Worm (Caenorhabditis elegans): Measurements from ENCODE around the gene cct-1.

cct-1 gene

DNA sequence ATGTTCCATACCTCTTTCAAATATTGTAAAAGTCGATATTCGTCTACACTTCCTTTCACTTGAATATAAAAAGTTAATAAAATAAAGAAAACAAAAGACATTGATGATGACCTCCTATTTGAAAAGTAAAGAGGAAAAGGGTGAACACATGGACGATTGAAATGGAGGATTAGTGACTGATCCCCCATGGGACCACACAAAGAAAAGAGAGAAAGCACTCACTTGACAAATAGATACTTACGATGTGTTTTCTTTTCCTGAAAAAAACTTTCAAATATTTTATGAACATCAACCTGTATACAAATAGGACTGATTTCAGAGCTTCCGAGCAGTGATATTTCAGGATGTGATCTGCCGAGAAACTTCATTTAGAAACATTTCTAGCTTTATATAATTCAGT, 8.1 kb upstream of the cct-1 start, which contains the start of gene acr-14:
Gene acr-14 (minus strand): TSS at position 101 of the 400 bp plus-strand sequence.
- TF ChIP-seq hlh-4 (tag; optimal IDR thresholded peaks at IDR 0.05), result no peak
- no peak for TF ChIP-seq hlh-17 (GFP tag; optimal IDR thresholded peaks at IDR 0.05; ENCODE audit: borderline replicate concordance)
- no peak for TF ChIP-seq rnt-1 (tag; optimal IDR thresholded peaks at IDR 0.05)
- TF ChIP-seq lin-14 (GFP tag; optimal IDR thresholded peaks at IDR 0.05), result no peak
- TF ChIP-seq ceh-90 (tag; optimal IDR thresholded peaks at IDR 0.05), result no peak
- TF ChIP-seq unc-62 (GFP tag; optimal IDR thresholded peaks at IDR 0.05), result no peak
- TF ChIP-seq aha-1 (tag; optimal IDR thresholded peaks at IDR 0.05), result no peak
- no peak for TF ChIP-seq Y116A8C.19 (tag; optimal IDR thresholded peaks at IDR 0.05; ENCODE audit: borderline replicate concordance)
- no peak for TF ChIP-seq alr-1 (tag; optimal IDR thresholded peaks at IDR 0.05; ENCODE audit: borderline replicate concordance)
- TF ChIP-seq lin-13 (GFP tag; optimal IDR thresholded peaks at IDR 0.05), result no peak
- TF ChIP-seq nhr-12 (tag; optimal IDR thresholded peaks at IDR 0.05), result no peak
- no peak for TF ChIP-seq snpc-4 (tag; optimal IDR thresholded peaks at IDR 0.05)

ce11 chrII:8178614-8179013, 6.6 kb upstream of the cct-1 start:
- no peak for TF ChIP-seq lsy-2 (tag; optimal IDR thresholded peaks at IDR 0.05)
- TF ChIP-seq lin-39 (tag; optimal IDR thresholded peaks at IDR 0.05), result no peak
- TF ChIP-seq mef-2 (tag; optimal IDR thresholded peaks at IDR 0.05), result no peak
- TF ChIP-seq fkh-4 (tag; optimal IDR thresholded peaks at IDR 0.05; ENCODE audit: borderline replicate concordance), result no peak
- no peak for TF ChIP-seq zip-4 (GFP tag; optimal IDR thresholded peaks at IDR 0.05)
- TF ChIP-seq elt-3 (tag; optimal IDR thresholded peaks at IDR 0.05), result no peak
- TF ChIP-seq rnt-1 (tag; optimal IDR thresholded peaks at IDR 0.05), result no peak
- TF ChIP-seq lin-15B (tag; optimal IDR thresholded peaks at IDR 0.05), result no peak
- TF ChIP-seq xbp-1 (tag; optimal IDR thresholded peaks at IDR 0.05), result no peak
- TF ChIP-seq nhr-90 (tag; optimal IDR thresholded peaks at IDR 0.05; ENCODE audit: poor library complexity), result no peak

ce11 chrII:8180281-8180680, 5.0 kb upstream of the cct-1 start, which contains the start of gene T05C12.4:
T05C12.4 (minus strand) TSS chrII:8180381.
- TF ChIP-seq pax-3 (tag; optimal IDR thresholded peaks at IDR 0.05) (no peak), lin-15B (tag; optimal IDR thresholded peaks at IDR 0.05) (no peak), nhr-19 (GFP tag; conservative IDR thresholded peaks at IDR 0.05) (no peak), aha-1 (tag; optimal IDR thresholded peaks at IDR 0.05) (no peak), zip-4 (GFP tag; optimal IDR thresholded peaks at IDR 0.05) (no peak), ceh-8 (GFP tag; optimal IDR thresholded peaks at IDR 0.05) (no peak), nhr-77 (tag; optimal IDR thresholded peaks at IDR 0.05) (no peak), C16A3.4 (tag; optimal IDR thresholded peaks at IDR 0.05) (no peak), unc-86 (tag; optimal IDR thresholded peaks at IDR 0.05) (no peak), tbx-2 (tag; optimal IDR thresholded peaks at IDR 0.05) (no peak), swsn-7 (tag; optimal IDR thresholded peaks at IDR 0.05) (no peak), fos-1 (tag; optimal IDR thresholded peaks at IDR 0.05) (no peak), F16B12.6 (tag; optimal IDR thresholded peaks at IDR 0.05) (no peak), efl-1 (optimal IDR thresholded peaks at IDR 0.05) (no peak), efl-1 (GFP tag; optimal IDR thresholded peaks at IDR 0.05 in 1 of 2) (no peak), pag-3 (tag; optimal IDR thresholded peaks at IDR 0.05; ENCODE audit: borderline replicate concordance, insufficient read depth) (no peak), fkh-4 (tag; optimal IDR thresholded peaks at IDR 0.05; ENCODE audit: borderline replicate concordance) (no peak), C04F5.9 (tag; optimal IDR thresholded peaks at IDR 0.05) (no peak)

- no peak for TF ChIP-seq vab-15 (tag; optimal IDR thresholded peaks at IDR 0.05)
- TF ChIP-seq elt-2 (tag; optimal IDR thresholded peaks at IDR 0.05), result no peak
- TF ChIP-seq rnt-1 (tag; optimal IDR thresholded peaks at IDR 0.05), result no peak
- no peak for TF ChIP-seq hlh-17 (GFP tag; optimal IDR thresholded peaks at IDR 0.05; ENCODE audit: borderline replicate concordance)
- TF ChIP-seq snu-23 (GFP tag; optimal IDR thresholded peaks at IDR 0.05), result no peak
- TF ChIP-seq nhr-237 (tag; optimal IDR thresholded peaks at IDR 0.05), result no peak
- no peak for TF ChIP-seq C04F5.9 (tag; optimal IDR thresholded peaks at IDR 0.05)
- no peak for TF ChIP-seq hpl-2 (GFP tag; optimal IDR thresholded peaks at IDR 0.05)
- TF ChIP-seq unc-130 (tag; optimal IDR thresholded peaks at IDR 0.05), result no peak
Measured at ce11 chrII:8181437-8181836, 3.8 kb upstream of the cct-1 start, which contains the start of gene dylt-3. dylt-3 (plus strand) TSS chrII:8181737.

Measured in whole organism, L1 larva.